Worm (Caenorhabditis elegans): Measurements from ENCODE around the gene ugt-12.

The ugt-12 gene

DNA sequence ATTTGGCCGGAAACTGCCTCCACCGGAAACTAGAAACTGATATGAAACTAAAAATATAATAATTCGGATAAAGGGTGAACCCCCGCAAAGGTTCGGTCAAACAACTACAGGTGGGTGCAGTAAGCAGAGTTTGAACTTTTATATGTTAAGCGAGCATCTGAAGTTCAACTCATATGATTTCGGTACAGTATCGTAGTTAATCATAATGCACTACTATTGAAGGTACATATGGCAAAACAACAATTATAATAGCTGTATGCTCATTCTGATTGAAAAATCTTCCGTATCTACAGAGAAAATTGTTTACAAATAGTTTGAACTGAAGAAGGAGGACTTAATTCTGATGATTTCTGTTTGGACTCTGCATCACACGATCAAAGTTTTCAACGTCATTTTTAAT, 43.8 kb upstream of the ugt-12 start:
- TF ChIP-seq ceh-90 (tag; optimal IDR thresholded peaks at IDR 0.05) (no peak), nhr-11 (tag; optimal IDR thresholded peaks at IDR 0.05) (no peak), ztf-4 (tag; optimal IDR thresholded peaks at IDR 0.05) (no peak), aha-1 (tag; optimal IDR thresholded peaks at IDR 0.05) (no peak), lin-15B (tag; optimal IDR thresholded peaks at IDR 0.05) (no peak), hpl-2 (GFP tag; optimal IDR thresholded peaks at IDR 0.05) (no peak), nhr-19 (GFP tag; conservative IDR thresholded peaks at IDR 0.05) (no peak), fos-1 (tag; optimal IDR thresholded peaks at IDR 0.05) (no peak), elt-2 (tag; optimal IDR thresholded peaks at IDR 0.05) (no peak), efl-3 (GFP tag; optimal IDR thresholded peaks at IDR 0.05) (no peak), nhr-84 (tag; optimal IDR thresholded peaks at IDR 0.05) (no peak), snpc-4 (tag; optimal IDR thresholded peaks at IDR 0.05) (no peak), nhr-237 (tag; optimal IDR thresholded peaks at IDR 0.05) (no peak), rnt-1 (tag; optimal IDR thresholded peaks at IDR 0.05) (no peak), swsn-7 (tag; optimal IDR thresholded peaks at IDR 0.05) (no peak)

DNA sequence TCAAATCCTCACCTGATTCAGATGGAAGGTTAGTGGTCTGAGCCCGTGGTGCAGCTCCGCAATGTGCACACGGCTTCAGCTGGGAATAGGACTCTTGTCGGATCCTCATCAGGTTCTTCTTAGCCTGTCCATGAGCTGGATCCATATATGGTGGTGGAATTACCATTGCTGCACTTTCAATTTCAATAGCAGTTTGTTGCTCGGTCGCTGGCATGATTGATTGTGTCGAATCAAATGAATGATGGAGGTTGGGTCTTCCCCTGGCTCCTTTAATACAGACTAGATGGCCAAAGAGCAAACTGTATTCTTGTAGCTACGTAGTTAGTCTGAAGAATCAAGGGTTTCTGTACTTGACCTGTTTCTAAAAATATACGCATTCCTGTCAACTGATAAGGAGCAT, 43.4 kb upstream of the ugt-12 start, which contains the start of gene C02E7.10:
C02E7.10 (minus strand) TSS at position 232 of the 400 bp plus-strand sequence.
- no peak for TF ChIP-seq nhr-90 (tag; optimal IDR thresholded peaks at IDR 0.05; ENCODE audit: poor library complexity)
- TF ChIP-seq nhr-19 (GFP tag; conservative IDR thresholded peaks at IDR 0.05), result no peak
- TF ChIP-seq dsc-1 (tag; optimal IDR thresholded peaks at IDR 0.05), result no peak
- TF ChIP-seq efl-1 (optimal IDR thresholded peaks at IDR 0.05), result no peak
- TF ChIP-seq efl-1 (GFP tag; optimal IDR thresholded peaks at IDR 0.05 in 1 of 2), result no peak
- no peak for TF ChIP-seq F16B12.6 (tag; optimal IDR thresholded peaks at IDR 0.05)
- TF ChIP-seq unc-86 (tag; optimal IDR thresholded peaks at IDR 0.05), result no peak
- no peak for TF ChIP-seq snu-23 (GFP tag; optimal IDR thresholded peaks at IDR 0.05)
- no peak for TF ChIP-seq tbx-2 (tag; optimal IDR thresholded peaks at IDR 0.05)

DNA sequence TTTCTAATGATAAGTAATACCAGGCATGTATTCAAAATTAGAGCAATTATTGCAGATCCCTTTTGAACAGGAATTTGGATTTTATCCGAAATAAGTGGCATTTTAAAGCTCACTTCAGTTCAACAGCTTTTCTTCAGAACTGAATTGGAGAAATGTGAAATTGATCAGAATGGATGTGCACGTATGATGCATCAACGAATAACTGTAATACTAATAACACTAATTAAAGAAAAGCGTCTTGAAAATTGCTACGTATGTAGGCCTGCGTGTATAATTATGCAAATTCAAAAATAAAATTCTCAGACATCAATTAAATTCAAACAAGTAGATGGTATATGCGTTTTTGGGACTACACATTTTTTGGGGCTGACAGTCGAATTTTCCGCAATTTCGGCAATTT, 40.4 kb upstream of the ugt-12 start, which contains the start of gene str-205:
str-205 (minus strand) TSS at position 101 of the 400 bp plus-strand sequence.
- TF ChIP-seq sup-37 (GFP tag; optimal IDR thresholded peaks at IDR 0.05) (no peak), nhr-237 (tag; optimal IDR thresholded peaks at IDR 0.05) (no peak), hpl-2 (GFP tag; optimal IDR thresholded peaks at IDR 0.05) (no peak), tlp-1 (tag; optimal IDR thresholded peaks at IDR 0.05) (no peak), fos-1 (tag; optimal IDR thresholded peaks at IDR 0.05) (no peak), alr-1 (tag; optimal IDR thresholded peaks at IDR 0.05; ENCODE audit: borderline replicate concordance) (no peak), grh-1 (GFP tag; IDR thresholded peaks at IDR 0.05) (no peak), sptf-1 (tag; optimal IDR thresholded peaks at IDR 0.05) (no peak), snpc-4 (tag; optimal IDR thresholded peaks at IDR 0.05) (no peak), nhr-76 (tag; optimal IDR thresholded peaks at IDR 0.05) (no peak), ets-5 (GFP tag; IDR thresholded peaks at IDR 0.05) (no peak), tbx-2 (tag; optimal IDR thresholded peaks at IDR 0.05) (no peak), rnt-1 (tag; optimal IDR thresholded peaks at IDR 0.05) (no peak), aha-1 (tag; optimal IDR thresholded peaks at IDR 0.05) (no peak), C34B4.2 (tag; optimal IDR thresholded peaks at IDR 0.05) (no peak), jun-1 (tag; optimal IDR thresholded peaks at IDR 0.05) (no peak), isw-1 (GFP tag; IDR thresholded peaks at IDR 0.05) (no peak), mef-2 (tag; optimal IDR thresholded peaks at IDR 0.05) (no peak)

DNA sequence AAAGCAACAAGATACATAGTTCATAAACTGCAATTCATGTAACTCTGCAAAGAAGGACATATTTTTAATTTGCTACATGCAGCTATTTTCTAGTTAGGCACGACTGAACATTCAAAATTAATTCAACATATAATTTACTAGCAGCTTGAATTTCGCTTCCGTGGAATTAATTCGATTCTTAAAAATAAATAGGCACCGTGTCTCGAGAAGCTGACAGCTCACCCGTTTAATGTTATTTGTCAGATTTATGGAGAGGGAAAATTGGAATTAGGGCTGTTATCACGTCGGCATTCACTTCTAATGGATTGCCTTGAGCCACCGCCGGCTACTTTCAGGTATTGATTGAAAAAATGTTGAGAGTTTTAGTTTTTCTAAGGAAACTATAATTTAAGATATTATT, 36.9 kb upstream of the ugt-12 start, which contains the start of gene srh-21:
srh-21 (plus strand) TSS at position 301 of the 400 bp plus-strand sequence.
- TF ChIP-seq isw-1 (GFP tag; IDR thresholded peaks at IDR 0.05) (no peak), elt-2 (tag; optimal IDR thresholded peaks at IDR 0.05) (no peak), fkh-8 (tag; optimal IDR thresholded peaks at IDR 0.05) (peak; percentile 8)

DNA sequence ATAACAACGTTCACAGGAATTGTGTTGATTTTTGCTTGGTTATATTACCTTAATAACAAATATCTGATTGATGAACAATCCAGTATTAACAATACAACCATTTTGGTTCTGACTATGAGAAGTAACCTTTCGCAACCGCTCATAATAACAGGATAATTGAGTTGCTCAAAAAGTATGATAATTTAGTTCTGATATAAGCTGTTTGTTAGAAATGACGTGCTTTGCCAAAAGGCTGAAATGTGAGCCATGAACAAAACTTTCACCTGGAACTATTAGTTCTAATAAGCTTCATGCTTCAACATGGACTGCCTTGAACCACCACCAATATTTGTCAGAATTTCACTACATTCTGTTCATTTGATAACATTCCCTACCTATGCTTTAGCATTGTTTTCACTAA, 35.2 kb upstream of the ugt-12 start, which contains the start of gene srh-20:
srh-20 (plus strand) TSS at position 301 of the 400 bp plus-strand sequence.
- TF ChIP-seq skn-1 (tag; optimal IDR thresholded peaks at IDR 0.05) (no peak), elt-2 (tag; optimal IDR thresholded peaks at IDR 0.05) (no peak), unc-130 (tag; optimal IDR thresholded peaks at IDR 0.05) (no peak), sptf-1 (tag; optimal IDR thresholded peaks at IDR 0.05) (no peak), nhr-19 (GFP tag; conservative IDR thresholded peaks at IDR 0.05) (no peak), fkh-10 (GFP tag; optimal IDR thresholded peaks at IDR 0.05) (no peak), fos-1 (tag; optimal IDR thresholded peaks at IDR 0.05) (no peak), pag-3 (tag; optimal IDR thresholded peaks at IDR 0.05; ENCODE audit: borderline replicate concordance, insufficient read depth) (no peak), lin-14 (GFP tag; optimal IDR thresholded peaks at IDR 0.05) (no peak)

All from whole organism, L1 larva.